Fruit fly (Drosophila melanogaster) Kc167 (cell line): ENCODE data around the gene CG43703.

Source experiments
- Myc ChIP-seq: fragments of >200 bp; optimal IDR thresholded peaks from 2 replicates; lab custom pipeline; 2017; ENCODE audit warnings: missing external identifiers
- Sin3A ChIP-seq: fragments of >200 bp; optimal IDR thresholded peaks from 2 replicates; lab custom pipeline; 2018; ENCODE audit warnings: missing external identifiers
- h ChIP-seq: fragments of >200 bp; optimal IDR thresholded peaks from 3 replicates; lab custom pipeline; 2018; ENCODE audit warnings: missing external identifiers
- insv ChIP-seq: fragments of >200 bp; optimal IDR thresholded peaks from 3 replicates; lab custom pipeline; 2018; ENCODE audit warnings: missing external identifiers
- psq ChIP-seq: fragments of >200 bp; optimal IDR thresholded peaks from 2 replicates; lab custom pipeline; 2017; ENCODE audit warnings: missing external identifiers
- ttk ChIP-seq: sonication (Bioruptor generic); optimal IDR thresholded peaks from 2 replicates; lab custom pipeline; 2017; ENCODE audit warnings: missing external identifiers

The CG43703 gene

DNA sequence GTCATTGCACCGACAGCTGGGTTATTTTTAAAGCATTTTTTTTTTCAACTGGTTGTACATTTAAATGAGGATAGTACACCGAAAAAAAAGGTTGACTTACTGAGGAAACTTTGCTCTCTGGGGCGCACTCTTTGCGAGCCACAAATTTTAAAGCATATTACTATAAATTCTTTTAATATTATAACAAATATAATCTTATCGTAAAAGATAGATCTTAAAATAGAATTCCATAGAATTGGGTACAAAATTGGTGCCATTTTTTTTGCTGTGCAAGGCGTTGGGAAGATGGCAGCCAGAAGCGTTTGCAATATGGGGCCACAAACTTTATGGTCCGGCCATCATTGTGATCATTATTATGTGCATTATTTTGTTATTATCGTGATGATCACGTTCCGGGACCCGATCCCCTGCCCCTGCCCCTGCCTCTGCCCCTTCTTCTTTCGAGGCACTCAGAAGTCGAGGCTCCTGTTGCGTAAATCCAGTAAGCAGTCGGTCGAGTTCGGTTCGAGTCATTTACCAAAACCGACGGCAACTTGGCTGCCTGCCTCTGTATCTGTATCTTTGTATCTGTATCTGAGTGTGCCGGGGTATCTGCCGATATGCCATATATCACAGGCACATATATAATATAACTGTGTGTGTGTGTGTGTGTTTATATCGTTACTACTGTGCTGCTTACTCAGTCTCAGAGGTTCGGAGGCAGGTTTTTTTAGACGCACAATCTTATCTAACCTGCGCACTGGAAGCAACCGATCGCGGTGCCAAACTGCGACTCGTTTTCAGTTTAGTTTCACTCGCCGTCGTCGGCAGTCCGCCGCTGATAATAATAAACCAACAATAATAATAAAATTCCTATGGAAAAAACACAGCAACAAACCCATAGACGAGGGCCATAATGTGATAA is 13.1 kb downstream of the CG43703 start:
- TF ChIP-seq Myc (lab: Kevin White, UChicago) (no peak), Sin3A (lab: Kevin White, UChicago) (no peak), psq (lab: Kevin White, UChicago) (no peak), h (lab: Kevin White, UChicago) (no peak), insv (lab: Kevin White, UChicago) (no peak), ttk (lab: Kevin White, UChicago) (no peak)

DNA sequence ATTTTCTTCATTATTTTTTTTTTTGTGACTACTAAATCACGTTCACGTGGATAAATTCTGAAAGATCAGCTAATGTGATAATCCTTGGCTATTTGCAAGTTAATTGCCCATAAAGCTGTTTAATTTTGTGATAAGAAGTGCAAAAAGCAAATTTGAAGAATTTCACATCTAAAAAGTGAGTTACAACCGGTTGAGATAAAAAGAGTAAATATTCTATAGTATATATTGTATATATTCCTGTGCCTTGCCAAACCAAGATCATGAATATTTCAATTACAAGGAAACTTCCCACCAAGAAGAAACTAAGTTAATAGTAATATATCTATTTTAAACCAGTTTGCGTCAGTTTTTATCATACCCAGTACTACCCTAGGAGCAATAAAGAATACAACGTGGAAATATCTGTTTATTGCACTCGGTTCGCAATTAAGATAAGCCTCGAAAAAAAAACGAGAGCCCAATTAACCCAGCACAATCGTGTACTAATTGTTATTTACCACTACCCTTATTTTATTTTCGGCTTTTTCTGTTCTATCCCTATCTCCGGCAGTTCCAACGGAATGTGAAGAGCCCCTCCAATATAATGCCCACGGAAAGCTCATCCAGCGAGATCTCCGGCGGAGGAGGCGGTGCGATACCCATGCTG is 14.0 kb downstream of the CG43703 start:
- TF ChIP-seq psq (lab: Kevin White, UChicago) = no peak
- TF ChIP-seq Myc (lab: Kevin White, UChicago) = no peak

DNA sequence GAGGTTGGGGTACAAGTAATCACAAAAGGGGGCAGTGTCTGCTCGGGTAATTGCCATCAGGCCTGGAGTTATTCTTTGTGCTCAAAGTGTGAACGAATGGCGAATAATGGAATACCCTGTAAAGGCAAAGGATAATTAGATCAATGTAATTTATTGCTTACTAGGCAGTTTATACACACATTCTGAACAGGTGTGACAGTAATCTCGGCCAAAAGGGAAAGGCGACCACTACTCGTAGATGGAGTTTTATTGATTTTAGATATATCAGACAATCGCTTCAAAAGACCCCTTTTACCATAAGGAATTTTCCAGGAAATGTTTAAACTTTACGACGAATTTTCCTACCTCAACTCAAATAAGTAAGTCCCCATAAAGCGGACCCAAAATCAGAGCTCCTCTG is 15.3 kb downstream of the CG43703 start:
- TF ChIP-seq ttk (lab: Kevin White, UChicago) (no peak), Sin3A (lab: Kevin White, UChicago) (no peak), h (lab: Kevin White, UChicago) (no peak), psq (lab: Kevin White, UChicago) (no peak), insv (lab: Kevin White, UChicago) (no peak), Myc (lab: Kevin White, UChicago) (no peak)

DNA sequence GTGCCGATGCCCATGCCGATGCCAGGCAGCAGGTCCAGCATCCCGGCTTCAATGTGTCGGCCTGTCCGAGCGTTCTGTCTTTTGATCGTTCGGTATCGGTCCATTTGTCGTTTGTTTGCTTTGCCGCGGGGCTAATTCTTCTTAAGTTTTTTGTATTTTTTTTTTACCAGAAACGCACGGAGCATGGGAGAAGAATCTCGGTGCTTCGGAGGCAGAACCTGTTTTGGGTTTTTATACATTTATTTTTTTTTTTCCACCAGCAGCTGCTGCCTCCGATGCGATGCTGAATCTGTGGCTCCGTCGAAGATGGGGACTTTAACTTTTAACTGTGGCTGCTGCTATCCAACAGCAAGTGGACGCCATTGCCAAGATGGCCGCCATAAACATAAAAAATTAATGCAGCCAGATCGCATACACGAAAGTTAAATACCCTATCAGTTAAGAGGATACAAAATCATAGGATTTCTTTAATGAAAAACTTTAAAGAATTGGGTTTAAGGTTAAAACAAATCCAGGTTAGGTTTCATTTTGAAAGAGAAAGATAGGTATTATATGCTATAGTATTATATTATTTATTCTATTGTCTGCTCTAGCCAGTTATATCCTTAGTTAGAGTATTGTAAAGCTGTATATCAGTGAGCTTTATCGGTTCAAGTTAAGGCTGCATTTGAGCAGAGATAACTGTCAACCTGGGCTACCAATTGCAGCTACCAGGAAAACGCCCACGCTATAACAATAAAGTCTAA is 16.0 kb downstream of the CG43703 start:
- TF ChIP-seq insv (lab: Kevin White, UChicago) (no peak), Myc (lab: Kevin White, UChicago) (no peak), psq (lab: Kevin White, UChicago) (no peak), ttk (lab: Kevin White, UChicago) (no peak), Sin3A (lab: Kevin White, UChicago) (no peak)

DNA sequence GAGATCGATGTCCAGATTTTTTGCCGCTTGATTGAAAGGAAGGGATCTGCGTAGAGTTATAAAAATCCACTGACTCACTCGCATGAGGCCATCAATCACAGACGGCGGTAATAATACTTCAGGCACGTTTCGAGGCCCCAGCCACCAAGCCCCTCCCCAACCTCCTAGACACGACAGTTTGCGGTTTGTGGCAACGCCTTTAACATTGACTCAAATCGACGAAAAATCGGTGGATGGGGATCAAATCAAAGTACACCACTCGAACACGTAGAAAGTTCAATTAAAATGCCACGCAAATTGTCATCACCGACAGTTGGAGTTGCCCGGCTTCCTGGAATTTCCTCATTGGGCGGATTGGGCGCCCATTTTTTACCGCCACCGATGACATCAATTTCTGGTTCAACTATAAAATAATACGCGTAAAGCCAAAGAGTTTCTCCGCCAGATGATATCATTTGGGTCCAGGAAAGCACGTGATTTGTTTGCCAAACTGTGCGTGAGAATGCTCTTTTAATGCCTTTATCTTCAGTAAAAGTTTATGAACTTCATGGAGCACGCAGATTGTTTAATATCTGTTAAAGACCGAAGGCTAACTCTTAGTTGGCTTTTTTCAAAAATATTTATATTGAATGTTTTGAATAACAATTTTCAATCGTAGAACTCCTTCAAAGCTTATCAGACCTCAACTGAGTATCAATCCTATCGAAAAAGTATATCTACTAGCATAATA is 19.1 kb downstream of the CG43703 start, which contains the start of gene CG31960:
Gene CG31960 (plus strand): TSS at position 680 of the 730 bp plus-strand sequence.
- no peak for TF ChIP-seq ttk (lab: Kevin White, UChicago)
- no peak for TF ChIP-seq psq (lab: Kevin White, UChicago)
- TF ChIP-seq Myc (lab: Kevin White, UChicago) = no peak
- TF ChIP-seq Sin3A (lab: Kevin White, UChicago) = no peak
- TF ChIP-seq h (lab: Kevin White, UChicago) = no peak
- TF ChIP-seq insv (lab: Kevin White, UChicago) = no peak

DNA sequence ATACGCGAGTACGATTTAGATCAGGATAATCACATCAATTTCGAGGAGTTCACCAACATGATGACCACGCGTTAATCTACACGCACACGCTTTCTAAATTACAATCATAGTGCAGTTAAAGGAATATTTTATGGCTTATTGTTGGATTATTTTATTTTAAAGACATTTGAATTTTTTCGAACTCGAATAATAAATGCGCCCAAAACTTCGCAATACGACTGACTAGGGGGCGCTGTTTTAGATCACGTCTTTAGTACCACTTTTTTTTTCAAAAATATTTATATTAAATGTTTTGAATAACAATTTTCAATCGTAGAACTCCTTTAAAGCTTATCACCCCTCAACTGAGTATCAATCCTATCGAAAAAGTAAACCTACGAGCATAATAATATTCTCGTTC is 20.1 kb downstream of the CG43703 start:
- no peak for TF ChIP-seq Myc (lab: Kevin White, UChicago)
- TF ChIP-seq psq (lab: Kevin White, UChicago) = no peak
- no peak for TF ChIP-seq insv (lab: Kevin White, UChicago)
- TF ChIP-seq ttk (lab: Kevin White, UChicago) = no peak
- TF ChIP-seq Sin3A (lab: Kevin White, UChicago) = no peak
- TF ChIP-seq h (lab: Kevin White, UChicago) = no peak

DNA sequence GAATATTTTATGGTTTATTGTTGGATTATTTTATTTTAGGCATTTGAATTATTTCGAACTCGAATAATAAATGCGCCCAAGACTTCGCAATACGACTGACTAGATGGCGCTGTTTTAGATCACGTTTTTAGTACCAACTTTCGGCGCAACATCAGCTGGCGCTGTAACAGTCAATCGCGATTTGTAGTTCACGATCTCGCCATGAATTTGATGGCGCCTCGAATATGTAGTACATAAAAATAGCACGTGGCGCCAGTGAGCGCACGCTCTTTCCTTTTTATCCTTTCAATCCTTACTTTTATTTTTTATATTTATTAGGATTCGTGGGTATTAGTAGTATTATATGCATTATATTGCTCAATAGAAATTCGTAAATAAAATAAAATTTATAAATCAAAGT is 21.0 kb downstream of the CG43703 start:
- TF ChIP-seq h (lab: Kevin White, UChicago) (no peak), psq (lab: Kevin White, UChicago) (no peak), ttk (lab: Kevin White, UChicago) (no peak), insv (lab: Kevin White, UChicago) (no peak), Myc (lab: Kevin White, UChicago) (no peak), Sin3A (lab: Kevin White, UChicago) (no peak)

DNA sequence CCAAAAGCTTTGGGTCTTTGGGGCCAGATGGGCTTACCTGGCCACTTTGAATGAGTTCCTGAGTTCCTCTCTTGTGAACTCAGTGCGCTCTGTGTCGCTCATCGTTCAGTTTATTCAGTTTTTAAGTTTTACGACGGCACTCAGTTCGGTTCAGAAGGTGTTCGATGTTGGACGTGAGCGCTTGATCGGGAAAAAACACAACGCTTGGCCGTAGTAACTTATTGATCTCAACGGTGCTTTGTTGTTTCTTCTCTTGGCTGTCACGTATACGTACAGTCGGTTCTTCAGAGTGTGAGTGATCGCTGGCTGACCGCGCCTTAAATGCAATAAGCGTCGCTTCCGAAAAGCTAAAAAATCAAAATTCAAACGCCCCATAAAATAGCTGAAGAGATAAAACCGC is 21.7 kb downstream of the CG43703 start, which contains the start of gene bark:
Gene bark (plus strand): TSS at position 140 of the 400 bp plus-strand sequence.
- no peak for TF ChIP-seq insv (lab: Kevin White, UChicago)
- TF ChIP-seq Myc (lab: Kevin White, UChicago) = no peak
- TF ChIP-seq h (lab: Kevin White, UChicago) = no peak
- no peak for TF ChIP-seq ttk (lab: Kevin White, UChicago)
- no peak for TF ChIP-seq Sin3A (lab: Kevin White, UChicago)
- no peak for TF ChIP-seq psq (lab: Kevin White, UChicago)

DNA sequence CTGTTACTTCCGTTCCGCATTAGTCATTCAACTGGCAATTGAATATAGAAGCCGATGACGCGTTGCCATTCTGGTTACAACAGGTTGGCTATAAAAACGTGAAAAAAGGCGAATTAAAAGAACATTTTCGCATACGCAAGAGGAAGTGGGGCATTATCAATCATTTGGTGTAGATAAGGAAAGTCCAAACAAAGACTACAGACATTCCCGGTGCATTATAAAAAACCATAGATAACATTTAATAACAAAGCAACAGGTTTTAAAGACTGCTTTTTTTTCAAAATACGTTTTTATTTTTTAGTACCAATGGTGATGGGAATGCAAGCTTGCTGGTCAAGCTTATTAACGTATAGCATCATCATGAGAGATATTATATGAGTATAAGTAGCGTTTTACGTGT is 22.9 kb downstream of the CG43703 start:
- no peak for TF ChIP-seq h (lab: Kevin White, UChicago)
- TF ChIP-seq ttk (lab: Kevin White, UChicago) = no peak
- TF ChIP-seq psq (lab: Kevin White, UChicago) = no peak
- no peak for TF ChIP-seq insv (lab: Kevin White, UChicago)
- TF ChIP-seq Sin3A (lab: Kevin White, UChicago) = no peak
- no peak for TF ChIP-seq Myc (lab: Kevin White, UChicago)
